Worm (Caenorhabditis elegans): ENCODE results near the gene blos-7.

DNA sequence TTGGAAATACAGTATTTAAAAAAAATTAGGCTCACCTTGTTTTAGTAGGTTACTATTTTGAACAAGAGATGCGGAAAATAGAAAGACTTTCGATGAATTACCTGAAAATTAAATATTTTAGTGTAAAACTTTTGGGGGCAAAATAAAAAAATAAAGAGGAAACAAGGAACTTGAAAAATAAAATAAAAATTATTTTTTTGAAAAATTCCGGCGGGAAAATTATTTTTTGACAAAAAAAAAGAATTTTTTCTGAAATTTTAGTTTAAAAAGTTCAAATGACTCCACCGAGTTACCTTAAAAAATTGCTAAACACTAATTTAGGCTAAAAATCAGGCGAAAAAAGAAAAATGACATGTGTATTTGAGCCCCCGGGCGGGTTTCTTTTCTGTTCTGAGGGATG lies 41.9 kb upstream of the blos-7 start, which contains the start of the genes cha-1 and unc-17:
- TF ChIP-seq unc-62 (GFP tag; optimal IDR thresholded peaks at IDR 0.05) (no peak), ztf-11 (tag; optimal IDR thresholded peaks at IDR 0.05) (no peak), elt-1 (tag; optimal IDR thresholded peaks at IDR 0.05; ENCODE audit: borderline replicate concordance, insufficient read depth) (no peak), elt-3 (tag; optimal IDR thresholded peaks at IDR 0.05) (no peak)
